Fruit fly (Drosophila melanogaster) whole organism, embryonic: ENCODE measurements around the gene Pax.

Experiments used
- Atf-2 ChIP-seq: fragments of 200-800 bp; sonication (Bioruptor generic); optimal IDR thresholded peaks from 2 replicates; lab custom pipeline; 2016; ENCODE audit warnings: missing biosample characterization, missing genetic modification characterization
- Bgb ChIP-seq: fragments of 200-800 bp; sonication (Bioruptor generic); IDR thresholded peaks from 2 replicates; pipeline ENCODE4 v1.3.6; 2022; ENCODE audit warnings: missing biosample characterization, missing genetic modification characterization; ENCODE audit not compliant: partially characterized antibody
- CG10959 ChIP-seq: fragments of 200-800 bp; sonication (Bioruptor generic); IDR thresholded peaks from 2 replicates; pipeline ENCODE4 v1.3.6; 2022; ENCODE audit warnings: missing biosample characterization, missing genetic modification characterization
- CG11456 ChIP-seq: fragments of 200-800 bp; sonication (Bioruptor generic); IDR thresholded peaks from 3 replicates; pipeline ENCODE4 v1.3.6; 2022; ENCODE audit warnings: missing biosample characterization, missing genetic modification characterization
- CG11696 ChIP-seq: fragments of 200-800 bp; sonication (Bioruptor generic); IDR thresholded peaks from 2 replicates; pipeline ENCODE4 v1.3.6; 2022; ENCODE audit warnings: missing biosample characterization, missing genetic modification characterization
- CG11723 ChIP-seq: fragments of 200-800 bp; sonication (Bioruptor generic); optimal IDR thresholded peaks from 2 replicates; lab custom pipeline; 2017; ENCODE audit warnings: missing biosample characterization, mild to moderate bottlenecking, missing genetic modification characterization
- CG12104 ChIP-seq: fragments of 200-800 bp; sonication (Bioruptor generic); optimal IDR thresholded peaks from 3 replicates; lab custom pipeline; 2016; ENCODE audit warnings: missing biosample characterization, missing genetic modification characterization
- CG12659 ChIP-seq: fragments of 200-800 bp; sonication (Bioruptor generic); optimal IDR thresholded peaks from 3 replicates; lab custom pipeline; 2017; ENCODE audit warnings: mild to moderate bottlenecking, missing biosample characterization, missing genetic modification reagents, missing genetic modification characterization
- CG13296 ChIP-seq: fragments of 200-800 bp; sonication (Bioruptor generic); optimal IDR thresholded peaks from 3 replicates; lab custom pipeline; 2018; ENCODE audit warnings: missing biosample characterization, mild to moderate bottlenecking, missing genetic modification characterization
- CG15011 ChIP-seq: fragments of 200-800 bp; sonication (Bioruptor generic); optimal IDR thresholded peaks from 3 replicates; lab custom pipeline; 2018; ENCODE audit warnings: missing biosample characterization, mild to moderate bottlenecking, missing genetic modification characterization
- CG1602 ChIP-seq: fragments of 200-800 bp; sonication (Bioruptor generic); optimal IDR thresholded peaks from 3 replicates; lab custom pipeline; 2016; ENCODE audit warnings: missing biosample characterization, missing genetic modification characterization
- CG18476 ChIP-seq: fragments of 200-800 bp; sonication (Bioruptor generic); optimal IDR thresholded peaks from 2 replicates; lab custom pipeline; 2016; ENCODE audit warnings: missing biosample characterization, mild to moderate bottlenecking, missing genetic modification characterization
- CG31388 ChIP-seq: fragments of 200-800 bp; sonication (Bioruptor generic); optimal IDR thresholded peaks from 2 replicates; lab custom pipeline; 2016; ENCODE audit warnings: missing biosample characterization, missing genetic modification characterization
- CG3995 ChIP-seq: fragments of 200-800 bp; sonication (Bioruptor generic); optimal IDR thresholded peaks from 3 replicates; lab custom pipeline; 2016; ENCODE audit warnings: missing biosample characterization, missing genetic modification characterization
- CG4360 ChIP-seq: fragments of 200-800 bp; sonication (Bioruptor generic); IDR thresholded peaks from 2 replicates; pipeline ENCODE4 v1.3.6; 2022; ENCODE audit warnings: missing biosample characterization, missing genetic modification characterization
- CG4854 ChIP-seq: fragments of 200-800 bp; sonication (Bioruptor generic); optimal IDR thresholded peaks from 2 replicates; lab custom pipeline; 2016; ENCODE audit warnings: missing biosample characterization, missing genetic modification characterization, inconsistent platforms
- CG6254 ChIP-seq: fragments of 200-800 bp; sonication (Bioruptor generic); optimal IDR thresholded peaks from 3 replicates; lab custom pipeline; 2017; ENCODE audit warnings: mild to moderate bottlenecking, missing biosample characterization, missing genetic modification reagents, missing genetic modification characterization
- CG6765 ChIP-seq: fragments of 200-800 bp; sonication (Bioruptor generic); optimal IDR thresholded peaks from 3 replicates; lab custom pipeline; 2017; ENCODE audit warnings: missing biosample characterization, mild to moderate bottlenecking, missing genetic modification characterization
- CG6791 ChIP-seq: fragments of 200-800 bp; sonication (Bioruptor generic); IDR thresholded peaks from 3 replicates; pipeline ENCODE4 v1.3.6; 2022; ENCODE audit warnings: missing biosample characterization, missing genetic modification characterization; ENCODE audit not compliant: partially characterized antibody
- CG7963 ChIP-seq: fragments of 200-800 bp; sonication (Bioruptor generic); IDR thresholded peaks from 3 replicates; pipeline ENCODE4 v1.3.6; 2022; ENCODE audit warnings: missing biosample characterization, missing genetic modification characterization; ENCODE audit not compliant: partially characterized antibody
- CG8478 ChIP-seq: fragments of >200 bp; optimal IDR thresholded peaks from 2 replicates; lab custom pipeline; 2018
- CG9876 ChIP-seq: fragments of 200-800 bp; sonication (Bioruptor generic); optimal IDR thresholded peaks from 2 replicates; lab custom pipeline; 2016; ENCODE audit warnings: missing biosample characterization, missing genetic modification characterization
- CHES-1-like ChIP-seq: fragments of 200-800 bp; sonication (Bioruptor generic); optimal IDR thresholded peaks from 2 replicates; lab custom pipeline; 2016; ENCODE audit warnings: missing biosample characterization, missing genetic modification characterization
- Chrac-16 ChIP-seq: fragments of 200-800 bp; sonication (Bioruptor generic); optimal IDR thresholded peaks from 3 replicates; lab custom pipeline; 2016; ENCODE audit warnings: missing biosample characterization, missing genetic modification characterization
- GATAe ChIP-seq: fragments of 200-800 bp; sonication (Bioruptor generic); conservative IDR thresholded peaks from 2 replicates; pipeline ENCODE4 v1.3.6; 2022; ENCODE audit warnings: missing biosample characterization, missing genetic modification characterization
- HLHmδ ChIP-seq: fragments of 200-800 bp; sonication (Bioruptor generic); optimal IDR thresholded peaks from 2 replicates; lab custom pipeline; 2018; ENCODE audit warnings: missing biosample characterization, mild to moderate bottlenecking, missing genetic modification characterization, moderate library complexity
- MTF-1 ChIP-seq: fragments of 200-800 bp; sonication (Bioruptor generic); optimal IDR thresholded peaks from 2 replicates; lab custom pipeline; 2018; ENCODE audit warnings: missing biosample characterization, mild to moderate bottlenecking, missing genetic modification characterization, borderline replicate concordance
- Mad ChIP-seq: fragments of 200-800 bp; sonication (Bioruptor generic); optimal IDR thresholded peaks from 2 replicates; lab custom pipeline; 2016; ENCODE audit warnings: missing biosample characterization, missing genetic modification characterization
- Rfx ChIP-seq: fragments of 200-800 bp; sonication (Bioruptor generic); IDR thresholded peaks from 2 replicates; pipeline ENCODE4 v1.3.6; 2022; ENCODE audit warnings: missing biosample characterization, missing genetic modification characterization
- Sry-δ ChIP-seq: fragments of 200-800 bp; sonication (Bioruptor generic); optimal IDR thresholded peaks from 2 replicates; lab custom pipeline; 2016; ENCODE audit warnings: missing biosample characterization, missing genetic modification characterization
- YL-1 ChIP-seq: fragments of 200-800 bp; sonication (Bioruptor generic); optimal IDR thresholded peaks from 3 replicates; lab custom pipeline; 2017; ENCODE audit warnings: missing biosample characterization, mild to moderate bottlenecking, missing genetic modification characterization
- al ChIP-seq: fragments of 200-800 bp; sonication (Bioruptor generic); IDR thresholded peaks from 2 replicates; pipeline ENCODE4 v1.3.6; 2022; ENCODE audit warnings: missing biosample characterization, missing genetic modification characterization
- ato ChIP-seq: fragments of 200-800 bp; sonication (Bioruptor generic); IDR thresholded peaks from 2 replicates; pipeline ENCODE4 v1.3.6; 2022; ENCODE audit warnings: missing biosample characterization, missing genetic modification characterization; ENCODE audit not compliant: partially characterized antibody
- bab2 ChIP-seq: fragments of 200-800 bp; sonication (Bioruptor generic); optimal IDR thresholded peaks from 2 replicates; lab custom pipeline; 2016; ENCODE audit warnings: missing biosample characterization, missing genetic modification characterization
- crp ChIP-seq, 2 experiments: fragments of 200-800 bp; sonication (Bioruptor generic); optimal IDR thresholded peaks; 2 replicates in 1 of 2; 3 replicates in 1 of 2; lab custom pipeline; 2017; ENCODE audit warnings: missing biosample characterization in 2 of 2, missing genetic modification characterization in 2 of 2, mild to moderate bottlenecking in 1 of 2, moderate library complexity in 1 of 2
- da ChIP-seq: fragments of 200-800 bp; sonication (Bioruptor generic); optimal IDR thresholded peaks from 2 replicates; lab custom pipeline; 2016; ENCODE audit warnings: missing biosample characterization, missing genetic modification characterization
- dan ChIP-seq: fragments of 200-800 bp; sonication (Bioruptor generic); IDR thresholded peaks from 2 replicates; pipeline ENCODE4 v1.3.6; 2022; ENCODE audit warnings: missing biosample characterization, missing genetic modification characterization
- dimm ChIP-seq: fragments of 200-800 bp; sonication (Bioruptor generic); IDR thresholded peaks from 2 replicates; pipeline ENCODE4 v1.3.6; 2022; ENCODE audit warnings: missing biosample characterization, missing genetic modification characterization
- gfzf ChIP-seq: fragments of 200-800 bp; sonication (Bioruptor generic); optimal IDR thresholded peaks from 2 replicates; lab custom pipeline; 2016; ENCODE audit warnings: missing biosample characterization, mild to moderate bottlenecking, missing genetic modification characterization, moderate library complexity
- her ChIP-seq: fragments of 200-800 bp; sonication (Bioruptor generic); optimal IDR thresholded peaks from 2 replicates; lab custom pipeline; 2016; ENCODE audit warnings: missing biosample characterization, missing genetic modification characterization
- ind ChIP-seq: fragments of 200-800 bp; sonication (Bioruptor generic); optimal IDR thresholded peaks from 3 replicates; lab custom pipeline; 2016; ENCODE audit warnings: missing biosample characterization, missing genetic modification characterization
- lov ChIP-seq, 2 experiments: fragments of 200-800 bp in 1 of 2; fragments of >200 bp in 1 of 2; sonication (Bioruptor generic) in 1 of 2; IDR thresholded peaks in 1 of 2; optimal IDR thresholded peaks in 1 of 2; 2 replicates in 1 of 2; 3 replicates in 1 of 2; pipeline versions ENCODE4 v1.3.6 to Lab custom; 2017 to 2022; ENCODE audit warnings: missing biosample characterization in 1 of 2, missing genetic modification characterization in 1 of 2
- peb ChIP-seq: fragments of 200-800 bp; sonication (Bioruptor generic); IDR thresholded peaks from 2 replicates; pipeline ENCODE4 v1.3.6; 2022; ENCODE audit warnings: missing biosample characterization, missing genetic modification characterization
- row ChIP-seq: fragments of 200-800 bp; sonication (Bioruptor generic); IDR thresholded peaks from 3 replicates; pipeline ENCODE4 v1.3.6; 2022; ENCODE audit warnings: missing biosample characterization, missing genetic modification characterization
- schlank ChIP-seq: fragments of 200-800 bp; sonication (Bioruptor generic); optimal IDR thresholded peaks from 2 replicates; lab custom pipeline; 2018; ENCODE audit warnings: missing biosample characterization, mild to moderate bottlenecking, missing genetic modification characterization
- sim ChIP-seq: fragments of 200-800 bp; sonication (Bioruptor generic); IDR thresholded peaks from 2 replicates; pipeline ENCODE4 v1.3.6; 2022; ENCODE audit warnings: missing biosample characterization, missing genetic modification characterization
- unc-4 ChIP-seq: fragments of 200-800 bp; sonication (Bioruptor generic); IDR thresholded peaks from 2 replicates; pipeline ENCODE4 v1.3.6; 2022; ENCODE audit warnings: missing biosample characterization, missing genetic modification characterization; ENCODE audit not compliant: partially characterized antibody

Gene Pax

dm6 chr2L:19424307-19424902, 2.0 kb downstream of the Pax start (continued):
- TF ChIP-seq Sry-δ (no peak), row (GFP tag; lab: Robert Waterston, UW) (peak; percentile 13; the same call in 1 of the 3 replicates), MTF-1 (no peak), gfzf (GFP tag; lab: Kevin White, UChicago) (no peak)

- TF ChIP-seq CG10959 (GFP tag; lab: Robert Waterston, UW): peak; percentile 87
- peak; percentile 100 for TF ChIP-seq CG12659
- peak; percentile 81; the same call in 1 of the 2 replicates for TF ChIP-seq CG11696 (GFP tag; lab: Robert Waterston, UW)
- peak; percentile 90 for TF ChIP-seq CG11456 (GFP tag; lab: Robert Waterston, UW)
- no peak for TF ChIP-seq CG8478 (lab: Kevin White, UChicago)
- peak in 1 of 2 experiments; percentile 73 for TF ChIP-seq crp (GFP tag; optimal IDR thresholded peaks at IDR 0.05; lab: Kevin White, UChicago)
- peak; percentile 96 for TF ChIP-seq CG11723 (GFP tag; lab: Kevin White, UChicago)
- TF ChIP-seq GATAe (GFP tag; lab: Robert Waterston, UW): peak; percentile 86
- TF ChIP-seq Bgb: peak; percentile 48; the same call in 1 of the 2 replicates
- TF ChIP-seq CG13296 (GFP tag; lab: Kevin White, UChicago): peak; percentile 99
- TF ChIP-seq Chrac-16 (GFP tag; lab: Kevin White, UChicago): peak; percentile 95
- TF ChIP-seq CG9876: peak; percentile 80
- peak; percentile 80 for TF ChIP-seq da (GFP tag; lab: Kevin White, UChicago)
- TF ChIP-seq CG3995 (GFP tag; lab: Kevin White, UChicago): peak; percentile 75
- peak; percentile 99 for TF ChIP-seq CG15011 (GFP tag; lab: Kevin White, UChicago)
- peak; percentile 99 for TF ChIP-seq CG6765 (GFP tag; lab: Kevin White, UChicago)
- TF ChIP-seq her (GFP tag; lab: Kevin White, UChicago): peak; percentile 87
- peak; percentile 87 for TF ChIP-seq dimm
- TF ChIP-seq CG12104 (GFP tag; lab: Kevin White, UChicago): peak; percentile 97
- TF ChIP-seq sim (GFP tag; lab: Robert Waterston, UW): peak; percentile 75
- peak; percentile 96 for TF ChIP-seq CG6254 (GFP tag; lab: Kevin White, UChicago)
- no peak for TF ChIP-seq ato (GFP tag; lab: Robert Waterston, UW)
- peak; percentile 98 for TF ChIP-seq YL-1
- TF ChIP-seq CG6791 (GFP tag; lab: Robert Waterston, UW): peak; percentile 54; the same call in 2 of the 3 replicates
- TF ChIP-seq CG18476: peak; percentile 96
- TF ChIP-seq HLHmδ: peak; percentile 66
- TF ChIP-seq CG1602: peak; percentile 97
- peak; percentile 44; the same call in 1 of the 2 replicates for TF ChIP-seq unc-4 (GFP tag; lab: Robert Waterston, UW)
- TF ChIP-seq CG4854 (GFP tag; lab: Kevin White, UChicago): peak; percentile 91
- TF ChIP-seq Atf-2 (GFP tag; lab: Kevin White, UChicago): peak; percentile 94
- TF ChIP-seq schlank (tag; lab: Kevin White, UChicago): peak; percentile 93
- peak; percentile 96 for TF ChIP-seq ind
- peak; percentile 95 for TF ChIP-seq Rfx (GFP tag; lab: Robert Waterston, UW)
- no peak for TF ChIP-seq dan (GFP tag; lab: Robert Waterston, UW)
- peak; percentile 95 for TF ChIP-seq Mad (GFP tag; lab: Kevin White, UChicago)
- TF ChIP-seq CHES-1-like (GFP tag; lab: Kevin White, UChicago): peak; percentile 92
- TF ChIP-seq CG4360: peak; percentile 60
- peak; percentile 90 for TF ChIP-seq al (GFP tag; lab: Robert Waterston, UW)
- peak; percentile 94 for TF ChIP-seq bab2 (GFP tag; lab: Kevin White, UChicago)
- TF ChIP-seq peb (GFP tag; lab: Robert Waterston, UW): peak; percentile 87
- peak; percentile 91 for TF ChIP-seq CG31388 (GFP tag; lab: Kevin White, UChicago)
- no peak for TF ChIP-seq CG7963 (GFP tag; lab: Robert Waterston, UW)
- no peak for TF ChIP-seq lov (optimal IDR thresholded peaks at IDR 0.05; lab: Kevin White, UChicago)
- peak; percentile 79; the same call in 2 of the 3 replicates for TF ChIP-seq lov (GFP tag; IDR thresholded peaks at IDR 0.05; lab: Robert Waterston, UW)
These were observed 2.8 kb downstream of the Pax start, which contains the start of the genes Alp12 and CG13085 for dm6 chr2L:19423467-19424122. Alp12 (plus strand) TSS chr2L:19424050. CG13085 (plus strand) TSS chr2L:19424050.
